Worm (Caenorhabditis elegans) whole organism, early embryonic: ENCODE data around the gene znf-593.

Experiments used
- B0310.2 ChIP-seq: sonication (generic microtip); optimal IDR thresholded peaks from 2 replicates; lab custom pipeline; 2016; ENCODE audit warnings: mild to moderate bottlenecking, missing genetic modification characterization, missing compliant biosample characterization
- F13C5.2 ChIP-seq: sonication (generic microtip); optimal IDR thresholded peaks from 2 replicates; lab custom pipeline; 2017; ENCODE audit warnings: mild to moderate bottlenecking, missing genetic modification characterization, inconsistent platforms, missing compliant biosample characterization
- aly-1 ChIP-seq: sonication (generic microtip); optimal IDR thresholded peaks from 2 replicates; lab custom pipeline; 2016; ENCODE audit warnings: missing genetic modification characterization, missing compliant biosample characterization
- ama-1 ChIP-seq: fragments of 150-350 bp; optimal IDR thresholded peaks from 2 replicates; lab custom pipeline; 2014
- ceh-13 ChIP-seq: fragments of 200-800 bp; sonication (Bioruptor generic); optimal IDR thresholded peaks from 2 replicates; lab custom pipeline; 2018; ENCODE audit warnings: mild to moderate bottlenecking, missing genetic modification characterization, missing compliant biosample characterization
- ceh-36 ChIP-seq: sonication (generic microtip); optimal IDR thresholded peaks from 2 replicates; lab custom pipeline; 2016; ENCODE audit warnings: missing genetic modification characterization, inconsistent platforms, missing compliant biosample characterization
- ets-7 ChIP-seq: sonication (generic microtip); optimal IDR thresholded peaks from 2 replicates; lab custom pipeline; 2016; ENCODE audit warnings: missing genotype, missing genetic modification characterization, missing compliant biosample characterization
- flt-1 ChIP-seq: fragments of 200-800 bp; sonication (Bioruptor generic); IDR thresholded peaks from 2 replicates; pipeline ENCODE4 v1.3.6; 2022; ENCODE audit warnings: missing genetic modification characterization, missing compliant biosample characterization
- hmbx-1 ChIP-seq: sonication (generic microtip); optimal IDR thresholded peaks from 2 replicates; lab custom pipeline; 2016; ENCODE audit warnings: mild to moderate bottlenecking, missing genetic modification characterization, missing compliant biosample characterization
- hmg-4 ChIP-seq: fragments of 200-800 bp; sonication (Bioruptor generic); optimal IDR thresholded peaks from 2 replicates; lab custom pipeline; 2018; ENCODE audit warnings: mild to moderate bottlenecking, missing genetic modification characterization, missing compliant biosample characterization
- hnd-1 ChIP-seq: sonication (generic microtip); optimal IDR thresholded peaks from 2 replicates; lab custom pipeline; 2016; ENCODE audit warnings: missing genetic modification characterization, missing compliant biosample characterization
- pes-1 ChIP-seq: fragments of 200-800 bp; sonication (Bioruptor generic); IDR thresholded peaks from 2 replicates; pipeline ENCODE4 v1.3.6; 2022; ENCODE audit warnings: missing genetic modification reagents, missing genetic modification characterization, missing compliant biosample characterization
- scrt-1 ChIP-seq: fragments of 200-800 bp; sonication (Bioruptor generic); IDR thresholded peaks from 2 replicates; pipeline ENCODE4 v1.3.6; 2022; ENCODE audit warnings: missing genetic modification characterization, missing compliant biosample characterization
- sea-1 ChIP-seq: fragments of 200-800 bp; sonication (Bioruptor generic); conservative IDR thresholded peaks from 2 replicates; pipeline ENCODE4 v1.3.6; 2022; ENCODE audit warnings: missing genetic modification characterization, missing compliant biosample characterization
- tbx-11 ChIP-seq: fragments of 200-800 bp; sonication (Bioruptor generic); IDR thresholded peaks from 2 replicates; pipeline ENCODE4 v1.3.6; 2022; ENCODE audit warnings: missing genetic modification characterization, missing compliant biosample characterization
- tbx-37 ChIP-seq: fragments of 200-800 bp; sonication (Bioruptor generic); conservative IDR thresholded peaks from 2 replicates; pipeline ENCODE4 v1.3.6; 2022; ENCODE audit warnings: missing genetic modification reagents, missing genetic modification characterization, missing compliant biosample characterization
- tra-4 ChIP-seq: sonication (generic microtip); optimal IDR thresholded peaks from 2 replicates; lab custom pipeline; 2017; ENCODE audit warnings: missing genetic modification characterization, missing compliant biosample characterization

The znf-593 gene

DNA sequence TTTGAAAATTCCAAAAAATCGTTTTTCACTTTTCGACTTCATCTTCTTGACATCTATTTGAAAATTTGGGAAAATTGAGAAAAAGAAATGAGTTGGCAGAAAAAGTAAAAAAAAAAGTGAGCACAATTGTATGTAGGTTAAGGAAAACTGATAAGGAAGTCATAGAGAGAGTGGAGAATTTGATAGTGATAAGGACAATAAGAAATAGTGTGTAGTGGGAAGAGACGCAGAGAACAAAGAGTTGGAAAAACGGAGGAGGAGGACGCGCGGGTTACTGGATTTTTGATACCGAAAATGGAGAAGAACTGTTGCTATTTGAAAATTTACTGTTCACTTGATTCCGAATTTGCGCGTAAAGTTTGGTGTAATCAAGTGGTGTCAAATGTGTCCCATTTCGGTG lies 39.8 kb downstream of the znf-593 start, which contains the start of gene Y56A3A.6:
TSS of gene Y56A3A.6 (minus strand) at position 53 of the 400 bp plus-strand sequence.
- TF ChIP-seq pes-1 (GFP tag; lab: Robert Waterston, UW) = no peak
- TF ChIP-seq tra-4 (tag; lab: Kevin White, UChicago) = no peak
- no peak for TF ChIP-seq hnd-1 (tag; lab: Kevin White, UChicago)
- no peak for TF ChIP-seq aly-1 (tag; lab: Kevin White, UChicago)
- TF ChIP-seq sea-1 = no peak
- TF ChIP-seq scrt-1 (GFP tag; lab: Robert Waterston, UW) = no peak
- no peak for TF ChIP-seq hmbx-1 (tag; lab: Kevin White, UChicago)
- TF ChIP-seq B0310.2 = no peak
- no peak for TF ChIP-seq tbx-37 (GFP tag; lab: Robert Waterston, UW)
- no peak for TF ChIP-seq ets-7 (tag; lab: Kevin White, UChicago)
- TF ChIP-seq hmg-4 = no peak
- TF ChIP-seq ama-1 (lab: Kevin White, UChicago) = no peak

DNA sequence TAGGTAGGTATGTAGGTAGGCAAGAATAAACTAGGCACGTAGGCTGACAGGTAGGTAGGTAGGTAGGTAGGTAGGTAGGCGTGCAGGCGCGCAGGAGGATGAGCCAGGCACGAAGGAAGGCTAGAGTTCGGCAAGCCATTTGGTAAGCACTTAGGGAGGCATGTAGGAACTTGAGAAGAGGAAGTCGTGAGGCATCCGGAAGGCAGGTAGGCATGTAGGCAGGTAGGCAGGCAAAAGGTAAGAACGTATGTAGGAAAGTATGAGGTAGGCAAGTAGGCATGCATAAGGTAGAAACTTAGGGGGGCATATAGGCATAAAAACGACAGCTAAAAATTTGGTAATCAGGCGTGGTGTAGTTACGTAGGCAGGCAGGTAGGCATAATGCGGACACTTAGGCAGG lies 42.4 kb downstream of the znf-593 start:
- TF ChIP-seq tbx-11 (GFP tag; lab: Robert Waterston, UW) (no peak), sea-1 (no peak), tra-4 (tag; lab: Kevin White, UChicago) (no peak), flt-1 (GFP tag; lab: Robert Waterston, UW) (no peak), B0310.2 (no peak), hmbx-1 (tag; lab: Kevin White, UChicago) (no peak), ets-7 (tag; lab: Kevin White, UChicago) (no peak), hmg-4 (no peak), ceh-36 (tag; lab: Kevin White, UChicago) (no peak), scrt-1 (GFP tag; lab: Robert Waterston, UW) (no peak), pes-1 (GFP tag; lab: Robert Waterston, UW) (no peak), F13C5.2 (tag; lab: Kevin White, UChicago) (no peak), ama-1 (lab: Kevin White, UChicago) (no peak), tbx-37 (GFP tag; lab: Robert Waterston, UW) (no peak), ceh-13 (GFP tag; lab: Kevin White, UChicago) (no peak)

DNA sequence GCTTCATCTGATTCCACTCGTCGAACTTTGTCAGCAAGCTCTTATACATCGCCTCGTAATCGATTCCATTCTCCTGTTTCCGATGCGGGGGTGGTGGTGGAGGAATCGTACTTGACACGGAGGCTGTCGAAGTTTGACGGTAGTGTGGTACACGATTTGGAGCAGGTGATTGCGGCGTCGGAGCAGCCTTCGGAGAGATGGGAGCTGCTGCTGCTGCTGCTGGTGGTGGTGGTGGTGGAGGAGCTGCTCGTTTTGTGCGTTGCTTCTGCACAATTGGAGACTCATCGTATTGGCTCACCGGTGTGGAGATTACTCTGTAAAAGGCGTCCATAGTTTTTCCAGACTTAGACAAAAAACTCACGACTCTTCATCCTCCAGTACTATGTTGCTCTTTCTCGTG lies 44.3 kb downstream of the znf-593 start:
- TF ChIP-seq flt-1 (GFP tag; lab: Robert Waterston, UW) = no peak
- TF ChIP-seq hmbx-1 (tag; lab: Kevin White, UChicago) = no peak
- TF ChIP-seq aly-1 (tag; lab: Kevin White, UChicago) = no peak
- no peak for TF ChIP-seq F13C5.2 (tag; lab: Kevin White, UChicago)
- TF ChIP-seq pes-1 (GFP tag; lab: Robert Waterston, UW) = no peak
- no peak for TF ChIP-seq tbx-11 (GFP tag; lab: Robert Waterston, UW)
- no peak for TF ChIP-seq ets-7 (tag; lab: Kevin White, UChicago)
- TF ChIP-seq ama-1 (lab: Kevin White, UChicago) = no peak
- TF ChIP-seq ceh-36 (tag; lab: Kevin White, UChicago) = no peak
- TF ChIP-seq scrt-1 (GFP tag; lab: Robert Waterston, UW) = no peak
- TF ChIP-seq tra-4 (tag; lab: Kevin White, UChicago) = no peak
- TF ChIP-seq B0310.2 = no peak

DNA sequence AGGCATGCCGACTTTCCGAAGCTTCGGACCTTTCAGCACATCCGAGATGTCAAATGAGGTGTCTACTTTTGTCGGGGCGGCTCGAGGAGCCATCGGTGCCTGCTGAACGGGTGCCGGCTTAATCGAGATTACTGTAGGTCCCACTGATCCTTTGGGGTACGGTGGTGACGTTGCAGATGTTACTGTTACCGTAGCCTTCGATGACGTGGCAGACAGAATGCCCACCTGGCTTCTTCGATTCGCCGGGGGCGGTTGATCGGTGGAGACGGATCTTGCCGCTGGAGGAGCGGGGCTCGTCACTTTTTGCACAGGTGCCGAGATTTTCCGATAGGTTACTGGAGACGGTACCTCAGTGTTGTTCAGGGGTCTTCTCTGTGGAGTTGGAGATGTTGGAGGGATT lies 46.9 kb downstream of the znf-593 start:
- TF ChIP-seq hnd-1 (tag; lab: Kevin White, UChicago) (no peak), scrt-1 (GFP tag; lab: Robert Waterston, UW) (no peak), ama-1 (lab: Kevin White, UChicago) (no peak), B0310.2 (no peak), hmg-4 (no peak), sea-1 (no peak), tra-4 (tag; lab: Kevin White, UChicago) (no peak), ceh-13 (GFP tag; lab: Kevin White, UChicago) (no peak), tbx-11 (GFP tag; lab: Robert Waterston, UW) (no peak), aly-1 (tag; lab: Kevin White, UChicago) (no peak), tbx-37 (GFP tag; lab: Robert Waterston, UW) (no peak), flt-1 (GFP tag; lab: Robert Waterston, UW) (no peak), F13C5.2 (tag; lab: Kevin White, UChicago) (no peak), ets-7 (tag; lab: Kevin White, UChicago) (no peak), ceh-36 (tag; lab: Kevin White, UChicago) (no peak), pes-1 (GFP tag; lab: Robert Waterston, UW) (no peak), hmbx-1 (tag; lab: Kevin White, UChicago) (no peak)

DNA sequence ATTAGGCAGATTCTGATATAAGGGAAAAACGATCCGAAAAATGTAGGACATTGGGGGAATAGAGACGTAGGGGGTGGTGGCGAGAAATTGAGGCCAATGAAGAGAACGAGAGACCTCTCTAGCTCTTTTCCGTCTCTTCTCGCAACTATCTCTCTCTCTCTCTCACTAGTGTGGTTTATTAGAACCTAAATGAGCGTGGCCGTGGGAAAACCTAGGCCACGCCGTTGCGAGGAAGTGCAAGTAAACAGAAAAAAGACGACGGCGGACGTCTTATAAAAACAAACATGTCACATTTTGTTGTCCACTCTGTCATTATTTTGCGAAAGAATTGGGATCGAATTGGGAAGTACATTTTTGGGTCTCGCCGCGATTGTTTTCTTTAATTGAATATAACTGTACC lies 48.5 kb downstream of the znf-593 start:
- TF ChIP-seq ama-1 (lab: Kevin White, UChicago) (no peak), tbx-11 (GFP tag; lab: Robert Waterston, UW) (no peak), hmg-4 (peak; percentile 72), sea-1 (no peak), ets-7 (tag; lab: Kevin White, UChicago) (no peak), ceh-13 (GFP tag; lab: Kevin White, UChicago) (no peak), tbx-37 (GFP tag; lab: Robert Waterston, UW) (peak; percentile 51), tra-4 (tag; lab: Kevin White, UChicago) (no peak), B0310.2 (no peak), scrt-1 (GFP tag; lab: Robert Waterston, UW) (no peak), pes-1 (GFP tag; lab: Robert Waterston, UW) (peak; percentile 43; the same call in 1 of the 2 replicates), hnd-1 (tag; lab: Kevin White, UChicago) (no peak), F13C5.2 (tag; lab: Kevin White, UChicago) (peak; percentile 55)

DNA sequence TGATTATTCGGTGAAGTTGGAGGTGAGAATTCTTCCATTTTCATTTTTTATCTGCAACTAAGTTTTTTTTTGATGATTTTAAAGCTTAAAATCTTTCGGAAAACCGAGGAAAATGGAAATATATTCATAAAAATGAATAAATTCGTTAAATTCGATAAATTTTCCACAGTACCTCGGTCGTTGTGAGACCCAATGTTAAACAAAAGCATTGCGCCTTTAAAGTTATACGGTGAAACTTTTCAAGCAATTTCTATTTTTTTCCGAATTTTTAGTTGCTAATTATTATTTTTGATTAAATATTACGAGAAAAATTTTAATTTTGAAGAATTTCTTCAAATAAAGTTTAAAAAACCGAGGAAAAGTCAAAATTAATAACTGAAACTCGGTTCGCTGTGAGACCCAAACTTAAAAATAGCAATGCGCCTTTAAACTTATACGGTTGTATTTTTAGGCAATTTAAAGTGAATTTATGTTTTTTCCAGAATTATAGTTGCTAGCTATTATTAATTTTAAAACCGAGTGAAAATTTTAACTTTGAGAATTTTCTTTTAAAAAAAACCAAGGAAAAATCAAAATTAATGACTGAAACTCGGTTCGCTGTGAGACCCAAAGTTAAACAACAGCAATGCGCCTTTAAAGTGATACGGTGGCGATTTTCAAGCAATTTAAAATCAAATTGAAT lies 49.1 kb downstream of the znf-593 start, which contains the start of gene taf-12:
TSS of gene taf-12 (minus strand) at position 51 of the 682 bp plus-strand sequence.
- TF ChIP-seq pes-1 (GFP tag; lab: Robert Waterston, UW) (no peak), flt-1 (GFP tag; lab: Robert Waterston, UW) (no peak), scrt-1 (GFP tag; lab: Robert Waterston, UW) (no peak), ceh-13 (GFP tag; lab: Kevin White, UChicago) (no peak), hnd-1 (tag; lab: Kevin White, UChicago) (no peak), hmg-4 (no peak), tbx-37 (GFP tag; lab: Robert Waterston, UW) (no peak), hmbx-1 (tag; lab: Kevin White, UChicago) (no peak), aly-1 (tag; lab: Kevin White, UChicago) (no peak), ama-1 (lab: Kevin White, UChicago) (no peak), tbx-11 (GFP tag; lab: Robert Waterston, UW) (no peak), F13C5.2 (tag; lab: Kevin White, UChicago) (no peak), ets-7 (tag; lab: Kevin White, UChicago) (no peak)
